Worm (Caenorhabditis elegans) whole organism, late embryonic: ENCODE data around the gene T26E4.7.

Experiments
- T23F11.4 ChIP-seq: fragments of 200-800 bp; sonication (Bioruptor generic); optimal IDR thresholded peaks from 2 replicates; lab custom pipeline; 2018; ENCODE audit warnings: mild to moderate bottlenecking, missing genetic modification characterization, missing compliant biosample characterization
- ceh-14 ChIP-seq: sonication (generic microtip); optimal IDR thresholded peaks from 2 replicates; lab custom pipeline; 2016; ENCODE audit warnings: missing genotype, missing genetic modification characterization, missing compliant biosample characterization
- ceh-18 ChIP-seq: sonication (generic microtip); optimal IDR thresholded peaks from 2 replicates; lab custom pipeline; 2016; ENCODE audit warnings: missing genetic modification characterization, missing compliant biosample characterization
- ceh-2 ChIP-seq: sonication (generic microtip); optimal IDR thresholded peaks from 2 replicates; lab custom pipeline; 2016; ENCODE audit warnings: missing genotype, missing genetic modification characterization, missing compliant biosample characterization
- ceh-22 ChIP-seq: sonication (generic microtip); optimal IDR thresholded peaks from 2 replicates; lab custom pipeline; 2017; ENCODE audit warnings: missing biosample characterization, missing genetic modification characterization
- ceh-45 ChIP-seq: fragments of 200-800 bp; sonication (Bioruptor generic); IDR thresholded peaks from 2 replicates; pipeline ENCODE4 v1.3.6; 2022; ENCODE audit warnings: missing genetic modification reagents, missing genetic modification characterization, missing compliant biosample characterization
- ceh-48 ChIP-seq: sonication (generic microtip); optimal IDR thresholded peaks from 2 replicates; lab custom pipeline; 2016; ENCODE audit warnings: missing genetic modification characterization, inconsistent platforms, missing compliant biosample characterization
- ceh-9 ChIP-seq: sonication (generic microtip); optimal IDR thresholded peaks from 2 replicates; lab custom pipeline; 2016; ENCODE audit warnings: mild to moderate bottlenecking, missing genetic modification characterization, inconsistent platforms, missing compliant biosample characterization
- elt-2 ChIP-seq: sonication (generic microtip); optimal IDR thresholded peaks from 2 replicates; lab custom pipeline; 2016; ENCODE audit warnings: missing genetic modification reagents, missing genetic modification characterization, missing compliant biosample characterization
- ets-4 ChIP-seq: sonication (generic microtip); optimal IDR thresholded peaks from 2 replicates; lab custom pipeline; 2016; ENCODE audit warnings: missing genetic modification characterization, missing compliant biosample characterization
- fax-1 ChIP-seq: sonication (generic microtip); optimal IDR thresholded peaks from 2 replicates; lab custom pipeline; 2016; ENCODE audit warnings: missing genotype, missing genetic modification characterization, missing compliant biosample characterization
- hlh-13 ChIP-seq: fragments of 200-800 bp; sonication (Bioruptor generic); optimal IDR thresholded peaks from 2 replicates; lab custom pipeline; 2018; ENCODE audit warnings: mild to moderate bottlenecking, missing genetic modification characterization, missing compliant biosample characterization
- hlh-6 ChIP-seq: sonication (generic microtip); optimal IDR thresholded peaks from 2 replicates; lab custom pipeline; 2016; ENCODE audit warnings: missing genotype, missing genetic modification characterization, missing compliant biosample characterization
- hlh-8 ChIP-seq: sonication (generic microtip); optimal IDR thresholded peaks from 2 replicates; lab custom pipeline; 2016; ENCODE audit warnings: missing genotype, missing genetic modification characterization, missing compliant biosample characterization
- lin-11 ChIP-seq: fragments of 200-800 bp; sonication (Bioruptor generic); optimal IDR thresholded peaks from 2 replicates; lab custom pipeline; 2018; ENCODE audit warnings: mild to moderate bottlenecking, missing genetic modification characterization, missing compliant biosample characterization
- nfya-1 ChIP-seq: sonication (generic microtip); optimal IDR thresholded peaks from 2 replicates; lab custom pipeline; 2017; ENCODE audit warnings: missing genetic modification characterization, mild to moderate bottlenecking, missing compliant biosample characterization, antibody characterized with exemption, moderate library complexity
- nhr-11 ChIP-seq: fragments of 150-350 bp; optimal IDR thresholded peaks from 2 replicates; lab custom pipeline; 2014; ENCODE audit warnings: missing biosample characterization, missing genetic modification characterization
- pha-4 ChIP-seq: fragments of 150-350 bp; optimal IDR thresholded peaks from 2 replicates; lab custom pipeline; 2018; ENCODE audit warnings: missing biosample characterization, missing genetic modification reagents, missing genetic modification characterization
- pqm-1 ChIP-seq: sonication (generic microtip); optimal IDR thresholded peaks from 2 replicates; lab custom pipeline; 2016; ENCODE audit warnings: missing genetic modification characterization, missing compliant biosample characterization
- ref-2 ChIP-seq: sonication (generic microtip); optimal IDR thresholded peaks from 2 replicates; lab custom pipeline; 2016; ENCODE audit warnings: missing genetic modification characterization, missing compliant biosample characterization
- rnt-1 ChIP-seq: sonication (generic microtip); optimal IDR thresholded peaks from 2 replicates; lab custom pipeline; 2016; ENCODE audit warnings: missing genetic modification characterization, missing compliant biosample characterization
- tbx-7 ChIP-seq: sonication (generic microtip); optimal IDR thresholded peaks from 2 replicates; lab custom pipeline; 2016; ENCODE audit warnings: missing genotype, missing genetic modification characterization, missing compliant biosample characterization
- unc-3 ChIP-seq, 2 experiments: fragments of 200-800 bp in 1 of 2; sonication (Bioruptor generic) in 1 of 2; sonication (generic microtip) in 1 of 2; conservative IDR thresholded peaks in 1 of 2; optimal IDR thresholded peaks in 1 of 2; 2 replicates each; pipeline versions ENCODE4 v1.3.6 to Lab custom; 2016 to 2022; ENCODE audit warnings: missing compliant biosample characterization in 2 of 2, missing genetic modification characterization in 2 of 2, missing genetic modification reagents in 1 of 2

T26E4.7 gene

DNA sequence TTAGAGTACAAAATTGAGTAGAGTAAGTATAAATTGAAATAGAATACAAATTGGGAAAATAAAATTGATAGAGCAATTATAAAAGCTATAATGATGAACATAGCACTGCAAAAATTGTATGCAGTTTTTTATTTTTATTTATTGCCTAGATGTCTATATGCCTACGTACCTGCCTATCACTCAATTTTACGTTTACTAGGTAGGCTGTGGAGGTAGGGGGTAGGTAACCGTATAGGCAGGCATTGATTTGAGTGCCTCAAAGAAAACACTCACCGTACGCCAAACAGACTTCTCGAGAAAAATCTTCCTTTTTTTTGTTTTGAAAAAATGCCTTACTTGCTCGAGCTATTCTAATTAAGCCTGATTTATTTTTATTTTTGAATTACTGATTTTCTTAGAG lies 38.2 kb downstream of the T26E4.7 start, which contains the start of gene srbc-56:
Gene srbc-56 (minus strand): TSS at position 101 of the 400 bp plus-strand sequence.
- TF ChIP-seq rnt-1 (no peak), ceh-2 (tag; lab: Kevin White, UChicago) (no peak)

- TF ChIP-seq elt-2 (tag; lab: Kevin White, UChicago) (no peak), pqm-1 (tag; lab: Kevin White, UChicago) (no peak), nhr-11 (tag; lab: Kevin White, UChicago) (no peak), ceh-9 (no peak), nfya-1 (no peak), unc-3 (GFP tag; conservative IDR thresholded peaks at IDR 0.05; lab: Robert Waterston, UW) (no peak), unc-3 (tag; optimal IDR thresholded peaks at IDR 0.05; lab: Kevin White, UChicago) (no peak), ceh-18 (tag; lab: Kevin White, UChicago) (no peak), ref-2 (tag; lab: Kevin White, UChicago) (no peak), fax-1 (tag; lab: Kevin White, UChicago) (no peak), ets-4 (tag; lab: Kevin White, UChicago) (no peak), ceh-45 (GFP tag; lab: Robert Waterston, UW) (no peak), T23F11.4 (GFP tag; lab: Kevin White, UChicago) (no peak), lin-11 (tag; lab: Kevin White, UChicago) (no peak), hlh-6 (no peak)
These were observed 40.3 kb downstream of the T26E4.7 start, which contains the start of gene srbc-54 for ce11 chrV:15833622-15834021. TSS of gene srbc-54 (minus strand) at chrV:15833722.

- TF ChIP-seq ceh-48 (tag; lab: Kevin White, UChicago) (no peak), nhr-11 (tag; lab: Kevin White, UChicago) (no peak), ceh-14 (tag; lab: Kevin White, UChicago) (no peak), ceh-22 (no peak), pha-4 (no peak), hlh-13 (GFP tag; lab: Kevin White, UChicago) (no peak), hlh-8 (tag; lab: Kevin White, UChicago) (no peak), tbx-7 (no peak)
These were observed 47.7 kb downstream of the T26E4.7 start, which contains the start of gene srh-149 for ce11 chrV:15841095-15841494. TSS of gene srh-149 (minus strand) at chrV:15841195.
